Worm (Caenorhabditis elegans) whole organism, mixed stage, embryonic: ENCODE measurements around the gene smcr-8.

Source experiments
- M03D4.4 ChIP-seq: sonication (generic microtip); optimal IDR thresholded peaks from 2 replicates; lab custom pipeline; 2017; ENCODE audit warnings: mild to moderate bottlenecking, missing genetic modification characterization, missing compliant biosample characterization
- bed-3 ChIP-seq: fragments of 200-800 bp; sonication (Bioruptor generic); optimal IDR thresholded peaks from 3 replicates; lab custom pipeline; 2018; ENCODE audit warnings: mild to moderate bottlenecking, missing genetic modification characterization, moderate library complexity, missing compliant biosample characterization
- blmp-1 ChIP-seq: fragments of 150-350 bp; optimal IDR thresholded peaks from 2 replicates; lab custom pipeline; 2014; ENCODE audit warnings: missing biosample characterization, missing genetic modification characterization
- ceh-39 ChIP-seq: fragments of 150-350 bp; optimal IDR thresholded peaks from 2 replicates; lab custom pipeline; 2014; ENCODE audit warnings: missing biosample characterization, missing genetic modification characterization
- ceh-43 ChIP-seq: fragments of 200-800 bp; sonication (Bioruptor generic); optimal IDR thresholded peaks from 2 replicates; lab custom pipeline; 2018; ENCODE audit warnings: mild to moderate bottlenecking, missing genetic modification characterization, moderate library complexity, missing compliant biosample characterization
- ceh-83 ChIP-seq: fragments of 200-800 bp; sonication (Bioruptor generic); optimal IDR thresholded peaks from 2 replicates; lab custom pipeline; 2018; ENCODE audit warnings: mild to moderate bottlenecking, missing genetic modification characterization, missing compliant biosample characterization
- ces-1 ChIP-seq: fragments of 150-350 bp; optimal IDR thresholded peaks from 2 replicates; lab custom pipeline; 2014; ENCODE audit warnings: missing biosample characterization, missing genetic modification reagents, missing genetic modification characterization
- cnd-1 ChIP-seq: fragments of 200-800 bp; sonication (Bioruptor generic); optimal IDR thresholded peaks from 2 replicates; lab custom pipeline; 2018; ENCODE audit warnings: mild to moderate bottlenecking, missing genetic modification characterization, missing compliant biosample characterization
- drap-1 ChIP-seq: fragments of 200-800 bp; sonication (Bioruptor generic); optimal IDR thresholded peaks from 3 replicates; lab custom pipeline; 2018; ENCODE audit warnings: mild to moderate bottlenecking, missing genetic modification characterization, missing compliant biosample characterization
- elt-1 ChIP-seq: sonication (generic microtip); optimal IDR thresholded peaks from 2 replicates; lab custom pipeline; 2017; ENCODE audit warnings: missing genetic modification characterization, mild to moderate bottlenecking, missing compliant biosample characterization, antibody characterized with exemption, moderate library complexity, borderline replicate concordance; ENCODE audit not compliant: insufficient read depth
- elt-3 ChIP-seq: fragments of 150-350 bp; optimal IDR thresholded peaks from 2 replicates; lab custom pipeline; 2014; ENCODE audit warnings: missing biosample characterization, missing genetic modification characterization
- flh-1 ChIP-seq: fragments of 200-800 bp; sonication (Bioruptor generic); optimal IDR thresholded peaks from 2 replicates; lab custom pipeline; 2018; ENCODE audit warnings: mild to moderate bottlenecking, missing genetic modification characterization, moderate library complexity, missing compliant biosample characterization
- ham-2 ChIP-seq: fragments of 200-800 bp; sonication (Bioruptor generic); optimal IDR thresholded peaks from 2 replicates; lab custom pipeline; 2018; ENCODE audit warnings: mild to moderate bottlenecking, missing genetic modification characterization, missing compliant biosample characterization
- hlh-1 ChIP-seq: fragments of 150-350 bp; optimal IDR thresholded peaks from 2 replicates; lab custom pipeline; 2014; ENCODE audit warnings: missing biosample characterization, missing genetic modification reagents, missing genetic modification characterization
- lin-13 ChIP-seq: fragments of 150-350 bp; optimal IDR thresholded peaks from 2 replicates; lab custom pipeline; 2014; ENCODE audit warnings: missing biosample characterization, missing genetic modification characterization
- lin-32 ChIP-seq: fragments of 200-800 bp; sonication (Bioruptor generic); optimal IDR thresholded peaks from 2 replicates; lab custom pipeline; 2018; ENCODE audit warnings: mild to moderate bottlenecking, missing genetic modification characterization, missing compliant biosample characterization
- lsy-2 ChIP-seq: fragments of 150-350 bp; optimal IDR thresholded peaks from 2 replicates; lab custom pipeline; 2014; ENCODE audit warnings: missing biosample characterization, missing genetic modification characterization
- mab-5 ChIP-seq: fragments of 150-350 bp; optimal IDR thresholded peaks from 2 replicates; lab custom pipeline; 2014; ENCODE audit warnings: missing biosample characterization, missing genetic modification characterization
- mep-1 ChIP-seq: fragments of 150-350 bp; optimal IDR thresholded peaks from 2 replicates; lab custom pipeline; 2017; ENCODE audit warnings: missing biosample characterization, missing genetic modification reagents, missing genetic modification characterization, inconsistent platforms
- mls-2 ChIP-seq: sonication (generic microtip); optimal IDR thresholded peaks from 2 replicates; lab custom pipeline; 2016; ENCODE audit warnings: mild to moderate bottlenecking, missing genetic modification characterization, moderate library complexity, missing compliant biosample characterization
- nhr-12 ChIP-seq: fragments of 150-350 bp; optimal IDR thresholded peaks from 2 replicates; lab custom pipeline; 2014; ENCODE audit warnings: missing biosample characterization, missing genetic modification characterization
- nhr-2 ChIP-seq: fragments of 150-350 bp; optimal IDR thresholded peaks from 2 replicates; lab custom pipeline; 2014; ENCODE audit warnings: missing biosample characterization, missing genetic modification characterization
- nhr-237 ChIP-seq: fragments of 150-350 bp; optimal IDR thresholded peaks from 2 replicates; lab custom pipeline; 2014; ENCODE audit warnings: missing biosample characterization, missing genetic modification characterization
- nhr-28 ChIP-seq: fragments of 150-350 bp; optimal IDR thresholded peaks from 2 replicates; lab custom pipeline; 2014; ENCODE audit warnings: missing biosample characterization, missing genetic modification characterization
- nhr-76 ChIP-seq: sonication (generic microtip); optimal IDR thresholded peaks from 2 replicates; lab custom pipeline; 2017; ENCODE audit warnings: missing biosample characterization, missing genetic modification characterization
- pha-4 ChIP-seq: fragments of 150-350 bp; optimal IDR thresholded peaks from 2 replicates; lab custom pipeline; 2018; ENCODE audit warnings: missing biosample characterization, missing genetic modification reagents, missing genetic modification characterization
- sem-2 ChIP-seq: fragments of 200-800 bp; sonication (Bioruptor generic); optimal IDR thresholded peaks from 2 replicates; lab custom pipeline; 2018; ENCODE audit warnings: mild to moderate bottlenecking, missing genetic modification characterization, missing compliant biosample characterization
- snpc-4 ChIP-seq: fragments of 150-350 bp; optimal IDR thresholded peaks from 2 replicates; lab custom pipeline; 2014; ENCODE audit warnings: missing biosample characterization, missing genetic modification characterization
- sptf-1 ChIP-seq: sonication (generic microtip); optimal IDR thresholded peaks from 2 replicates; lab custom pipeline; 2017; ENCODE audit warnings: mild to moderate bottlenecking, missing genetic modification characterization, moderate library complexity, missing compliant biosample characterization
- tbx-8 ChIP-seq: fragments of 200-800 bp; sonication (Bioruptor generic); optimal IDR thresholded peaks from 2 replicates; lab custom pipeline; 2018; ENCODE audit warnings: mild to moderate bottlenecking, missing genetic modification characterization, moderate library complexity, missing compliant biosample characterization
- unc-120 ChIP-seq: sonication (generic microtip); optimal IDR thresholded peaks from 2 replicates; lab custom pipeline; 2017; ENCODE audit warnings: missing genetic modification characterization, missing compliant biosample characterization; ENCODE audit not compliant: poor library complexity, severe bottlenecking
- unc-39 ChIP-seq: fragments of 150-350 bp; optimal IDR thresholded peaks from 2 replicates; lab custom pipeline; 2014; ENCODE audit warnings: missing biosample characterization, missing genetic modification characterization
- unc-62 ChIP-seq: fragments of 150-350 bp; optimal IDR thresholded peaks from 2 replicates; lab custom pipeline; 2014; ENCODE audit warnings: missing biosample characterization, missing genetic modification reagents, missing genetic modification characterization
- zip-8 ChIP-seq: fragments of 150-350 bp; optimal IDR thresholded peaks from 2 replicates; lab custom pipeline; 2014; ENCODE audit warnings: missing biosample characterization, missing genetic modification characterization
- ztf-11 ChIP-seq: fragments of 150-350 bp; optimal IDR thresholded peaks from 2 replicates; lab custom pipeline; 2014; ENCODE audit warnings: missing biosample characterization, missing genetic modification characterization

smcr-8 gene

DNA sequence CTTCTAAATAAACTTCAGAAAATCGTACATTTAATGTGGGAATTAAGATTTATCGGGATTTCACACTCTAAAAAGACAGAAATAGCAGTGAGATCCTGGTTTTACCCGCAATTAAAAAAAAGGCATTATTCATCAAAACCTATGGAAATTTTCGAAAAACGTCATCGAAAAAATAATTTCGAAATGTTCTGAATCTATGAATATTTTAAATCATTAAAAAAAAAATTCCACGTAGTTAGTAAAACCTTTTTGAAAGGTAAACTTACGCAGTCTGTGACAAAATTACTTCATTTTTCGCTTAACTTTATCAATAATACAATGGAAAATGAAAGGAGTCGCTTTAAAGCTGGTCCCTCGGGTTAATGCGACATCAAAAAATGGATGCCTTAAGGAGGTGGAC lies 42.6 kb upstream of the smcr-8 start, which contains the start of gene C26E6.1:
Gene C26E6.1, plus strand, starts transcription at position 301 of the 400 bp plus-strand sequence.
- TF ChIP-seq M03D4.4 (tag; lab: Kevin White, UChicago) = no peak
- no peak for TF ChIP-seq nhr-28 (tag; lab: Kevin White, UChicago)
- no peak for TF ChIP-seq nhr-2 (tag; lab: Kevin White, UChicago)
- TF ChIP-seq mls-2 (tag; lab: Kevin White, UChicago) = no peak
- TF ChIP-seq ceh-39 (tag; lab: Kevin White, UChicago) = no peak
- no peak for TF ChIP-seq elt-1
- no peak for TF ChIP-seq pha-4 (tag; lab: Kevin White, UChicago)
- TF ChIP-seq ztf-11 (tag; lab: Kevin White, UChicago) = no peak
- no peak for TF ChIP-seq lsy-2 (tag; lab: Kevin White, UChicago)
- no peak for TF ChIP-seq tbx-8
- TF ChIP-seq mep-1 (tag; lab: Kevin White, UChicago) = no peak
- no peak for TF ChIP-seq snpc-4 (tag; lab: Kevin White, UChicago)
- TF ChIP-seq elt-3 = no peak
- TF ChIP-seq blmp-1 (tag; lab: Kevin White, UChicago) = no peak
- TF ChIP-seq ham-2 = no peak
- no peak for TF ChIP-seq lin-13 (tag; lab: Kevin White, UChicago)
- TF ChIP-seq unc-62 (GFP tag; lab: Kevin White, UChicago) = no peak

DNA sequence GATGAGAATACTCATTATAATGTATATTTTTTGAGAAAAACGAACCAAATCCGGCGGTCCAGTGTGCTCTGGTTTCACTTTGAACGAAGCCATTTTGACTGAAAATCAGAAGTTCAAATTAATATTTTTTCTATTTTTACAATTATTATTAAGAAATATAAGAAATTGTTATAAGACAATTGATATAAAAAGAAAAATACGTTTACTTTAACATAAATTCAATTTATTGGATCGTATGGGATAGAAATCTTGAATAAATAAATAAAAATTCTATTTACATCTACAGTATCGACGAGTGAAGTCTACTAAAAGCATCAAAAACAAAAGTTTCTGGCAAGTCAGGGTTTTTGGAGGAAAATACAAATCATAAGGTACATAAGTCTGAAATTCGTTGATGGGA lies 39.0 kb upstream of the smcr-8 start, which contains the start of gene C27F2.4:
Gene C27F2.4, minus strand, starts transcription at position 101 of the 400 bp plus-strand sequence.
- TF ChIP-seq snpc-4 (tag; lab: Kevin White, UChicago) (no peak), nhr-76 (tag; lab: Kevin White, UChicago) (no peak), mep-1 (tag; lab: Kevin White, UChicago) (no peak), lin-32 (no peak), ztf-11 (tag; lab: Kevin White, UChicago) (no peak), nhr-12 (no peak), ceh-39 (tag; lab: Kevin White, UChicago) (no peak), unc-62 (GFP tag; lab: Kevin White, UChicago) (no peak), flh-1 (GFP tag; lab: Kevin White, UChicago) (no peak)

DNA sequence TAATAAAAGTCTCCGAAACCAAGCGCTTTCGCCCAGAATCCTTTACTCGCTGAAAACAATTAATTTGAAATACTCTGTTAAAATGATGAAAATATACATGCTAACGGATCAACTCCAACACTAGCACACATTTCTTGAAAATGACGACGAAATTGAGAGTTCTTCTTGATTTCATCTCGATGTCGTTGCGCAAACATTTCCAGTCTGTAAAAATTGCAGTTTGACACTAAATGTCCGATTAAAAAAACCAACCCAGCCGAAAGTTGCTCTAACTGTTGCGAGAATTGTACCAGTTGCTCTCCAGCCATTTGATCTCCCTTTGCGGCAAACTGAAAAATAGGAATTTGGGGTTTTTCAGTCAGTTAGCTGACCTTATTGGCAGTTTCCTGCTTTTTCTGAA lies 37.9 kb upstream of the smcr-8 start:
- TF ChIP-seq drap-1 (GFP tag; lab: Kevin White, UChicago) = no peak
- TF ChIP-seq mab-5 (tag; lab: Kevin White, UChicago) = no peak
- no peak for TF ChIP-seq zip-8 (tag; lab: Kevin White, UChicago)

DNA sequence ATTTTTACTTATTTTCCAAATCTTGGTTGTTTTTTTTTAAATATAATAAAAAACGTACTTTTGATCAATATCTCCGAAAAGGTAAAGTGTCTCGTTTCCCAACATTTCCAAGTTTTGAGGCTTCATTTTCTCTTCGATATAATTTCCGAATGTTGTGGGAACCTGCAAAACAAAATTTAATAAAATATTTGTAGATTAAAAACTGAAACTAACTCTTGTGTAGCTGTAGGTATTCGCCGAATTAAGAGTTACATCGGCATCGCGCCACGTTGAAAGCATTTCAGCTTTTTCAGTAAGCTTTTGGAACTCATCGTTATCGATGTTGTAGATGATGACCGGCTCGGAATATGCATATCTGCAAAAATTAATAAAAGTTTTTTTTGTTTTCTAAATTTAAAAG lies 36.8 kb upstream of the smcr-8 start, which contains the start of gene vps-22:
Gene vps-22, minus strand, starts transcription at position 101 of the 400 bp plus-strand sequence.
- TF ChIP-seq mep-1 (tag; lab: Kevin White, UChicago) = no peak
- TF ChIP-seq unc-39 (tag; lab: Kevin White, UChicago) = no peak
- no peak for TF ChIP-seq ceh-39 (tag; lab: Kevin White, UChicago)
- no peak for TF ChIP-seq flh-1 (GFP tag; lab: Kevin White, UChicago)
- no peak for TF ChIP-seq zip-8 (tag; lab: Kevin White, UChicago)
- no peak for TF ChIP-seq unc-62 (GFP tag; lab: Kevin White, UChicago)
- TF ChIP-seq ham-2 = no peak
- no peak for TF ChIP-seq ces-1 (GFP tag; lab: Kevin White, UChicago)
- TF ChIP-seq bed-3 (GFP tag; lab: Kevin White, UChicago) = no peak
- no peak for TF ChIP-seq snpc-4 (tag; lab: Kevin White, UChicago)
- TF ChIP-seq unc-120 (tag; lab: Kevin White, UChicago) = no peak
- TF ChIP-seq sem-2 (GFP tag; lab: Kevin White, UChicago) = no peak
- TF ChIP-seq, all 35 proteins: peak for 0

DNA sequence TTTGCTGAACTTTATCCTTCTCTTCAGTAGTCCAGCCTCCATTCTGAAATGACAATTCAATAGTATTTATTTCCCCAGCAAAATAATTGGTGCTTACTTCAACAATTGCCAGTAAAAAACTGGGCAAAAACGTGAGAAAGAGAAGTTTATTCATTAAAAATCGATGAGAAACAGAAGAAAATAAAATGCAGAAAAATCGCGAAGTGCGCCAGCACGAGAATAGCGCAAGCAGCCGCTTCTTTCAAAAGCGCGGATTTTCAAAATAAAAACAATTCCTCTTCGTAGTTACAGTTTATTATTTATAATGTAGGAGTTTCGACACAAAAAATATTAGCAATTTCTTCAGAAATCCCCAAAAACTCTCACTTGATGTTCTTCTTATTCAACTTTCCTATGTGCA lies 36.3 kb upstream of the smcr-8 start, which contains the start of gene C27F2.9:
Gene C27F2.9, minus strand, starts transcription at position 159 of the 400 bp plus-strand sequence.
- peak; percentile 73 for TF ChIP-seq nhr-237 (tag; lab: Kevin White, UChicago)
- peak; percentile 80 for TF ChIP-seq lsy-2 (tag; lab: Kevin White, UChicago)
- no peak for TF ChIP-seq blmp-1 (tag; lab: Kevin White, UChicago)
- TF ChIP-seq flh-1 (GFP tag; lab: Kevin White, UChicago) = no peak
- peak; percentile 73 for TF ChIP-seq ces-1 (GFP tag; lab: Kevin White, UChicago)
- TF ChIP-seq tbx-8 = no peak
- peak; percentile 22 for TF ChIP-seq ceh-43
- TF ChIP-seq unc-62 (GFP tag; lab: Kevin White, UChicago) = no peak
- TF ChIP-seq unc-39 (tag; lab: Kevin White, UChicago) = no peak
- peak; percentile 63 for TF ChIP-seq ceh-83 (GFP tag; lab: Kevin White, UChicago)
- TF ChIP-seq nhr-76 (tag; lab: Kevin White, UChicago) = no peak
- TF ChIP-seq M03D4.4 (tag; lab: Kevin White, UChicago) = peak; percentile 52
- no peak for TF ChIP-seq snpc-4 (tag; lab: Kevin White, UChicago)
- TF ChIP-seq elt-1 = no peak
- TF ChIP-seq nhr-28 (tag; lab: Kevin White, UChicago) = no peak
- peak; percentile 71 for TF ChIP-seq lin-13 (tag; lab: Kevin White, UChicago)
- no peak for TF ChIP-seq elt-3
- TF ChIP-seq ztf-11 (tag; lab: Kevin White, UChicago) = no peak
- TF ChIP-seq mep-1 (tag; lab: Kevin White, UChicago) = peak; percentile 88
- TF ChIP-seq nhr-12 = no peak
- TF ChIP-seq hlh-1 (tag; lab: Kevin White, UChicago) = peak; percentile 3
- TF ChIP-seq mls-2 (tag; lab: Kevin White, UChicago) = peak; percentile 24
- TF ChIP-seq ceh-39 (tag; lab: Kevin White, UChicago) = peak; percentile 62
- TF ChIP-seq nhr-2 (tag; lab: Kevin White, UChicago) = peak; percentile 16
- peak; percentile 25 for TF ChIP-seq drap-1 (GFP tag; lab: Kevin White, UChicago)
- TF ChIP-seq pha-4 (tag; lab: Kevin White, UChicago) = no peak
- TF ChIP-seq unc-120 (tag; lab: Kevin White, UChicago) = peak; percentile 1
- peak; percentile 76 for TF ChIP-seq sptf-1 (tag; lab: Kevin White, UChicago)
- TF ChIP-seq cnd-1 (tag; lab: Kevin White, UChicago) = peak; percentile 12
